Worm (Caenorhabditis elegans) whole organism, early embryonic: ENCODE data around the gene C15H7.3.

Source experiments
- B0310.2 ChIP-seq: sonication (generic microtip); optimal IDR thresholded peaks from 2 replicates; lab custom pipeline; 2016; ENCODE audit warnings: mild to moderate bottlenecking, missing genetic modification characterization, missing compliant biosample characterization
- ama-1 ChIP-seq: fragments of 150-350 bp; optimal IDR thresholded peaks from 2 replicates; lab custom pipeline; 2014
- flt-1 ChIP-seq: fragments of 200-800 bp; sonication (Bioruptor generic); IDR thresholded peaks from 2 replicates; pipeline ENCODE4 v1.3.6; 2022; ENCODE audit warnings: missing genetic modification characterization, missing compliant biosample characterization
- hmbx-1 ChIP-seq: sonication (generic microtip); optimal IDR thresholded peaks from 2 replicates; lab custom pipeline; 2016; ENCODE audit warnings: mild to moderate bottlenecking, missing genetic modification characterization, missing compliant biosample characterization
- hmg-4 ChIP-seq: fragments of 200-800 bp; sonication (Bioruptor generic); optimal IDR thresholded peaks from 2 replicates; lab custom pipeline; 2018; ENCODE audit warnings: mild to moderate bottlenecking, missing genetic modification characterization, missing compliant biosample characterization
- hnd-1 ChIP-seq: sonication (generic microtip); optimal IDR thresholded peaks from 2 replicates; lab custom pipeline; 2016; ENCODE audit warnings: missing genetic modification characterization, missing compliant biosample characterization
- pes-1 ChIP-seq: fragments of 200-800 bp; sonication (Bioruptor generic); IDR thresholded peaks from 2 replicates; pipeline ENCODE4 v1.3.6; 2022; ENCODE audit warnings: missing genetic modification reagents, missing genetic modification characterization, missing compliant biosample characterization

DNA sequence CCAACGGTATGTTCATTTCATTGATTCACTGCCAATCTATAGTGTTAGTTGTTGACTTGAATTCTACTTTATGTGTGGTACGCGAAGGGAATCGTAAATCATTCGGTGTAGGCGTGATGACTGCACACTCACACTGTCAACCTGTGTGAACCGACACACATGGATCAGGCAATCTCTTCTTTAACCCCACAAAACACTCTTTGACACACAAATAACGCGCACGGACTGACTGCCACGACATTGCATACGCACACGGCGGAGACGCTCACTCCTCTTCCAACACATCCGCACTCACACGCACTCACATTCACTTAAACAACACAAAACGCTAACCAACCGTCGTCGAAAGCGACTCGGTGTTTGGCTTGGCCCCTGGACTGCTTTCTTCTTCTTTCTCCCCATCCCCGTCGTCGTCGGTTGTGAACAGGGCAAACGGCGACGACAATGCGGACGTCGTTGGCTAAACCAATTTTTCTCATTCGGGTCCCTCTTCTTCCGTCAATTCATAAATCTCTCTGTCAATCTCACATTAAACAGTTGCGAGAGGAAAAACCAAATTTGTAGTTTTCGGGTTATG, 48.4 kb upstream of the C15H7.3 start:
- TF ChIP-seq ama-1 (lab: Kevin White, UChicago) (no peak), flt-1 (no peak), hmg-4 (GFP tag; lab: Kevin White, UChicago) (peak; percentile 59), pes-1 (GFP tag; lab: Robert Waterston, UW) (no peak), hmbx-1 (tag; lab: Kevin White, UChicago) (no peak), hnd-1 (tag; lab: Kevin White, UChicago) (no peak), B0310.2 (no peak)
